Fruit fly (Drosophila melanogaster) whole organism: ENCODE measurements around the gene CG15498.

Source experiments
- pan ChIP-seq: fragments of >200 bp; optimal IDR thresholded peaks from 2 replicates; lab custom pipeline; 2017
- usp ChIP-seq: fragments of >200 bp; optimal IDR thresholded peaks from 2 replicates; lab custom pipeline; 2017; ENCODE audit warnings: missing biosample characterization, missing genetic modification characterization, mixed read lengths

- no peak for TF ChIP-seq pan
- TF ChIP-seq usp = no peak
Measured at dm6 chr3R:21520183-21520582, 48.8 kb downstream of the CG15498 start.
